Worm (Caenorhabditis elegans): ENCODE results near the gene ubc-23.
A peak's percentile ranks its signal among the peaks of the same experiment; 100 is the strongest.

The ubc-23 gene

ce11 chrX:8846447-8847237 lies 2.6 kb downstream of the ubc-23 start, which contains the start of gene C28G1.10 (continued):
- TF ChIP-seq ceh-91 (GFP tag; IDR thresholded peaks at IDR 0.05) (no peak), snpc-4 (GFP tag; optimal IDR thresholded peaks at IDR 0.05) (peak; percentile 53), snpc-4 (tag; optimal IDR thresholded peaks at IDR 0.05) (peak in 1 of 4 experiments; percentile 61), F33H1.4 (GFP tag; IDR thresholded peaks at IDR 0.05) (no peak), xnd-1 (tag; optimal IDR thresholded peaks at IDR 0.05) (no peak), ZK185.1 (tag; optimal IDR thresholded peaks at IDR 0.05; ENCODE audit: poor library complexity, severe bottlenecking) (no peak), F37B4.10 (GFP tag; IDR thresholded peaks at IDR 0.05) (no peak), pbrm-1 (GFP tag; IDR thresholded peaks at IDR 0.05) (0 out of 2 replicates have a peak, but pooled peaks have one; percentile 38), Y79H2A.3 (GFP tag; conservative IDR thresholded peaks at IDR 0.05) (no peak), lsy-27 (tag; optimal IDR thresholded peaks at IDR 0.05; ENCODE audit: borderline replicate concordance, insufficient read depth) (no peak), rcor-1 (GFP tag; IDR thresholded peaks at IDR 0.05) (no peak), snpc-1.1 (tag; optimal IDR thresholded peaks at IDR 0.05; ENCODE audit: insufficient read depth) (no peak), unc-130 (GFP tag; optimal IDR thresholded peaks at IDR 0.05) (no peak), rpc-1 (optimal IDR thresholded peaks at IDR 0.05) (peak; percentile 81), rpc-1 (tag; optimal IDR thresholded peaks at IDR 0.05) (peak; percentile 97), ceh-27 (GFP tag; optimal IDR thresholded peaks at IDR 0.05) (no peak), nhr-90 (tag; optimal IDR thresholded peaks at IDR 0.05) (peak; percentile 62), nfya-1 (tag; optimal IDR thresholded peaks at IDR 0.05; ENCODE audit: borderline replicate concordance, insufficient read depth) (no peak), die-1 (tag; optimal IDR thresholded peaks at IDR 0.05) (peak; percentile 85), sdz-38 (tag; optimal IDR thresholded peaks at IDR 0.05) (no peak), cebp-2 (GFP tag; IDR thresholded peaks at IDR 0.05) (no peak), F22D6.2 (tag; optimal IDR thresholded peaks at IDR 0.05) (no peak), chd-7 (tag; optimal IDR thresholded peaks at IDR 0.05) (no peak), ztf-3 (GFP tag; optimal IDR thresholded peaks at IDR 0.05) (no peak), F23B12.7 (tag; optimal IDR thresholded peaks at IDR 0.05; ENCODE audit: insufficient read depth) (no peak), F49E8.2 (tag; optimal IDR thresholded peaks at IDR 0.05; ENCODE audit: insufficient read depth) (no peak), ekl-4 (GFP tag; IDR thresholded peaks at IDR 0.05) (no peak), hmg-20 (GFP tag; IDR thresholded peaks at IDR 0.05) (no peak), hmg-1.2 (GFP tag; IDR thresholded peaks at IDR 0.05) (peak; percentile 63), akir-1 (GFP tag; optimal IDR thresholded peaks at IDR 0.05) (no peak), attf-3 (GFP tag; conservative IDR thresholded peaks at IDR 0.05) (no peak), nfya-2 (GFP tag; IDR thresholded peaks at IDR 0.05) (0 out of 2 replicates have a peak, but pooled peaks have one; percentile 27), B0336.3 (GFP tag; IDR thresholded peaks at IDR 0.05) (no peak), K11D2.4 (GFP tag; IDR thresholded peaks at IDR 0.05) (no peak), repo-1 (tag; optimal IDR thresholded peaks at IDR 0.05) (no peak), T26A5.8 (tag; optimal IDR thresholded peaks at IDR 0.05) (no peak), Y53F4B.3 (GFP tag; IDR thresholded peaks at IDR 0.05) (peak; percentile 29), lir-1 (GFP tag; conservative IDR thresholded peaks at IDR 0.05) (no peak), madf-3 (GFP tag; IDR thresholded peaks at IDR 0.05) (no peak), F57C9.4 (tag; optimal IDR thresholded peaks at IDR 0.05) (no peak), dpl-1 (GFP tag; optimal IDR thresholded peaks at IDR 0.05) (no peak), F10E7.11 (tag; optimal IDR thresholded peaks at IDR 0.05) (no peak), C06A6.2 (GFP tag; conservative IDR thresholded peaks at IDR 0.05) (no peak; the same call in 1 of the 2 replicates), dox-1 (GFP tag; IDR thresholded peaks at IDR 0.05) (no peak), unc-62 (GFP tag; optimal IDR thresholded peaks at IDR 0.05) (no peak), mcd-1 (GFP tag; IDR thresholded peaks at IDR 0.05) (no peak), tbx-9 (tag; optimal IDR thresholded peaks at IDR 0.05; ENCODE audit: borderline replicate concordance) (no peak), atf-7 (tag; optimal IDR thresholded peaks at IDR 0.05) (no peak)

Measured in whole organism, young adult.